Fruit fly (Drosophila melanogaster) whole organism, embryonic: ENCODE measurements around the gene CG8051.

Experiments
- Atf-2 ChIP-seq: fragments of 200-800 bp; sonication (Bioruptor generic); optimal IDR thresholded peaks from 2 replicates; lab custom pipeline; 2016; ENCODE audit warnings: missing biosample characterization, missing genetic modification characterization
- CG11456 ChIP-seq: fragments of 200-800 bp; sonication (Bioruptor generic); IDR thresholded peaks from 3 replicates; pipeline ENCODE4 v1.3.6; 2022; ENCODE audit warnings: missing biosample characterization, missing genetic modification characterization
- CG12299 ChIP-seq: fragments of 200-800 bp; sonication (Bioruptor generic); optimal IDR thresholded peaks from 2 replicates; lab custom pipeline; 2018; ENCODE audit warnings: missing biosample characterization, mild to moderate bottlenecking, missing genetic modification characterization
- CG13296 ChIP-seq: fragments of 200-800 bp; sonication (Bioruptor generic); optimal IDR thresholded peaks from 3 replicates; lab custom pipeline; 2018; ENCODE audit warnings: missing biosample characterization, mild to moderate bottlenecking, missing genetic modification characterization
- CG14441 ChIP-seq: fragments of 200-800 bp; sonication (Bioruptor generic); IDR thresholded peaks from 2 replicates; pipeline ENCODE4 v1.3.6; 2022; ENCODE audit warnings: missing biosample characterization, missing genetic modification characterization
- CG1602 ChIP-seq: fragments of 200-800 bp; sonication (Bioruptor generic); optimal IDR thresholded peaks from 3 replicates; lab custom pipeline; 2016; ENCODE audit warnings: missing biosample characterization, missing genetic modification characterization
- CG2199 ChIP-seq: fragments of 200-800 bp; sonication (Bioruptor generic); IDR thresholded peaks from 3 replicates; pipeline ENCODE4 v1.3.6; 2022; ENCODE audit warnings: missing biosample characterization, missing genetic modification characterization
- CG2202 ChIP-seq: fragments of 200-800 bp; sonication (Bioruptor generic); optimal IDR thresholded peaks from 2 replicates; lab custom pipeline; 2018; ENCODE audit warnings: missing biosample characterization, mild to moderate bottlenecking, missing genetic modification characterization
- CG2712 ChIP-seq: fragments of 200-800 bp; optimal IDR thresholded peaks from 3 replicates; lab custom pipeline; 2019; ENCODE audit warnings: missing biosample characterization, mild to moderate bottlenecking, missing genetic modification characterization, moderate library complexity
- CG31224 ChIP-seq: fragments of 200-800 bp; sonication (Bioruptor generic); IDR thresholded peaks from 2 replicates; pipeline ENCODE4 v1.3.6; 2022; ENCODE audit warnings: missing biosample characterization, missing genetic modification characterization
- CG33213 ChIP-seq: fragments of 200-800 bp; sonication (Bioruptor generic); optimal IDR thresholded peaks from 3 replicates; lab custom pipeline; 2016; ENCODE audit warnings: missing biosample characterization, missing genetic modification characterization
- CG3847 ChIP-seq: fragments of 200-800 bp; sonication (Bioruptor generic); IDR thresholded peaks from 2 replicates; pipeline ENCODE4 v1.3.6; 2022; ENCODE audit warnings: missing biosample characterization, missing genetic modification characterization
- CG4328 ChIP-seq: fragments of 200-800 bp; sonication (Bioruptor generic); optimal IDR thresholded peaks from 3 replicates; lab custom pipeline; 2017; ENCODE audit warnings: missing biosample characterization, missing genetic modification reagents, missing genetic modification characterization
- CG4617 ChIP-seq: fragments of 200-800 bp; sonication (Bioruptor generic); optimal IDR thresholded peaks from 3 replicates; lab custom pipeline; 2016; ENCODE audit warnings: missing biosample characterization, missing genetic modification characterization, borderline replicate concordance
- CG4707 ChIP-seq: fragments of 200-800 bp; sonication (Bioruptor generic); optimal IDR thresholded peaks from 2 replicates; lab custom pipeline; 2018; ENCODE audit warnings: missing biosample characterization, mild to moderate bottlenecking, missing genetic modification characterization, moderate library complexity
- CG4854 ChIP-seq: fragments of 200-800 bp; sonication (Bioruptor generic); optimal IDR thresholded peaks from 2 replicates; lab custom pipeline; 2016; ENCODE audit warnings: missing biosample characterization, missing genetic modification characterization, inconsistent platforms
- CG7786 ChIP-seq: fragments of 200-800 bp; sonication (Bioruptor generic); optimal IDR thresholded peaks from 2 replicates; lab custom pipeline; 2016; ENCODE audit warnings: missing biosample characterization, missing genetic modification characterization
- CG9609 ChIP-seq: fragments of 200-800 bp; sonication (Bioruptor generic); optimal IDR thresholded peaks from 3 replicates; lab custom pipeline; 2016; ENCODE audit warnings: missing biosample characterization, missing genetic modification characterization
- Camta ChIP-seq: fragments of 200-800 bp; sonication (Bioruptor generic); optimal IDR thresholded peaks from 2 replicates; lab custom pipeline; 2016; ENCODE audit warnings: missing biosample characterization, missing genetic modification characterization
- D19B ChIP-seq: fragments of 200-800 bp; sonication (Bioruptor generic); optimal IDR thresholded peaks from 2 replicates; lab custom pipeline; 2017; ENCODE audit warnings: missing biosample characterization, mild to moderate bottlenecking, missing genetic modification characterization
- HLH54F ChIP-seq: fragments of 200-800 bp; sonication (Bioruptor generic); optimal IDR thresholded peaks from 3 replicates; lab custom pipeline; 2016; ENCODE audit warnings: missing biosample characterization, missing genetic modification characterization
- HmgZ ChIP-seq: fragments of 200-800 bp; sonication (Bioruptor generic); optimal IDR thresholded peaks from 2 replicates; lab custom pipeline; 2018; ENCODE audit warnings: missing biosample characterization, mild to moderate bottlenecking, missing genetic modification characterization
- Med ChIP-seq: fragments of 200-800 bp; sonication (Bioruptor generic); peaks from one replicate; lab custom pipeline; 2016; ENCODE audit warnings: missing biosample characterization, missing genetic modification characterization, mild to moderate bottlenecking, inconsistent platforms, moderate library complexity
- NC2α ChIP-seq: fragments of 200-800 bp; sonication (Bioruptor generic); optimal IDR thresholded peaks from 2 replicates; lab custom pipeline; 2016; ENCODE audit warnings: missing biosample characterization, missing genetic modification characterization
- Nf-YB ChIP-seq: fragments of 200-800 bp; sonication (Bioruptor generic); optimal IDR thresholded peaks from 3 replicates; lab custom pipeline; 2019; ENCODE audit warnings: missing biosample characterization, mild to moderate bottlenecking, missing genetic modification characterization, moderate library complexity
- Nf-YC ChIP-seq: fragments of 200-800 bp; optimal IDR thresholded peaks from 3 replicates; lab custom pipeline; 2019; ENCODE audit warnings: missing biosample characterization, mild to moderate bottlenecking, missing genetic modification characterization, moderate library complexity
- Opbp ChIP-seq: fragments of 200-800 bp; sonication (Bioruptor generic); IDR thresholded peaks from 3 replicates; pipeline ENCODE4 v1.3.6; 2022; ENCODE audit warnings: missing biosample characterization, missing genetic modification characterization; ENCODE audit not compliant: partially characterized antibody
- Ravus ChIP-seq: fragments of 200-800 bp; sonication (Bioruptor generic); IDR thresholded peaks from 2 replicates; pipeline ENCODE4 v1.3.6; 2022; ENCODE audit warnings: missing biosample characterization, missing genetic modification characterization
- Side ChIP-seq: fragments of 200-800 bp; sonication (Bioruptor generic); optimal IDR thresholded peaks from 2 replicates; lab custom pipeline; 2016; ENCODE audit warnings: missing biosample characterization, missing genetic modification characterization
- Taf1 ChIP-seq: fragments of 200-800 bp; sonication (Bioruptor generic); IDR thresholded peaks from 2 replicates; pipeline ENCODE4 v1.3.6; 2022; ENCODE audit warnings: missing biosample characterization, missing genetic modification characterization
- ara ChIP-seq: fragments of 200-800 bp; sonication (Bioruptor generic); IDR thresholded peaks from 2 replicates; pipeline ENCODE4 v1.3.6; 2022; ENCODE audit warnings: missing biosample characterization, missing genetic modification characterization
- bsh ChIP-seq, 2 experiments: fragments of 200-800 bp; sonication (Bioruptor generic); optimal IDR thresholded peaks; 2 replicates each; lab custom pipeline; 2017 to 2018; ENCODE audit warnings: mild to moderate bottlenecking in 2 of 2, missing biosample characterization in 2 of 2, missing genetic modification characterization in 2 of 2, moderate library complexity in 1 of 2
- chinmo ChIP-seq: fragments of 200-800 bp; sonication (Bioruptor generic); IDR thresholded peaks from 4 replicates; pipeline ENCODE4 v1.3.6; 2022; ENCODE audit warnings: missing biosample characterization, missing genetic modification characterization; ENCODE audit not compliant: partially characterized antibody
- corto ChIP-seq: fragments of 200-800 bp; sonication (Bioruptor generic); optimal IDR thresholded peaks from 2 replicates; lab custom pipeline; 2016; ENCODE audit warnings: missing biosample characterization, mild to moderate bottlenecking, missing genetic modification characterization, moderate library complexity
- danr ChIP-seq: fragments of 200-800 bp; sonication (Bioruptor generic); IDR thresholded peaks from 2 replicates; pipeline ENCODE4 v1.3.6; 2022; ENCODE audit warnings: missing biosample characterization, missing genetic modification characterization
- dm ChIP-seq: fragments of 200-800 bp; sonication (Bioruptor generic); optimal IDR thresholded peaks from 3 replicates; lab custom pipeline; 2016; ENCODE audit warnings: missing biosample characterization, missing genetic modification characterization
- ftz-f1 ChIP-seq: fragments of 200-800 bp; sonication (Bioruptor generic); optimal IDR thresholded peaks from 2 replicates; lab custom pipeline; 2016; ENCODE audit warnings: missing biosample characterization, missing genetic modification characterization
- grau ChIP-seq: fragments of 200-800 bp; optimal IDR thresholded peaks from 3 replicates; lab custom pipeline; 2019; ENCODE audit warnings: missing biosample characterization, mild to moderate bottlenecking, missing genetic modification characterization, moderate library complexity
- kni ChIP-seq: fragments of 200-800 bp; sonication (Bioruptor generic); optimal IDR thresholded peaks from 3 replicates; lab custom pipeline; 2017; ENCODE audit warnings: mild to moderate bottlenecking, missing biosample characterization, missing genetic modification reagents, missing genetic modification characterization
- luna ChIP-seq: fragments of 200-800 bp; sonication (Bioruptor generic); optimal IDR thresholded peaks from 2 replicates; lab custom pipeline; 2016; ENCODE audit warnings: missing biosample characterization, missing genetic modification characterization
- nom ChIP-seq: fragments of 200-800 bp; sonication (Bioruptor generic); optimal IDR thresholded peaks from 2 replicates; lab custom pipeline; 2017; ENCODE audit warnings: missing biosample characterization, missing genetic modification characterization, mild to moderate bottlenecking, moderate library complexity, missing genetic modification reagents
- oc ChIP-seq: fragments of 200-800 bp; sonication (Bioruptor generic); optimal IDR thresholded peaks from 2 replicates; lab custom pipeline; 2018; ENCODE audit warnings: missing biosample characterization, mild to moderate bottlenecking, missing genetic modification characterization, moderate library complexity
- phol ChIP-seq: fragments of 200-800 bp; sonication (Bioruptor generic); optimal IDR thresholded peaks from 3 replicates; lab custom pipeline; 2018; ENCODE audit warnings: missing biosample characterization, mild to moderate bottlenecking, missing genetic modification characterization, moderate library complexity
- pnt ChIP-seq: fragments of 200-800 bp; sonication (Bioruptor generic); optimal IDR thresholded peaks from 3 replicates; lab custom pipeline; 2016; ENCODE audit warnings: missing biosample characterization, missing genetic modification characterization
- prd ChIP-seq, 3 experiments: fragments of >200 bp in 2 of 3; fragments of 200-800 bp in 1 of 3; sonication (Bioruptor generic) in 1 of 3; optimal IDR thresholded peaks in 2 of 3; IDR thresholded peaks in 1 of 3; 2 replicates in 2 of 3; 3 replicates in 1 of 3; pipeline versions ENCODE4 v1.3.6 to Lab custom; 2017 to 2022; ENCODE audit warnings: missing biosample characterization in 1 of 3, missing genetic modification characterization in 1 of 3
- shn ChIP-seq: fragments of 200-800 bp; sonication (Bioruptor generic); optimal IDR thresholded peaks from 3 replicates; lab custom pipeline; 2016; ENCODE audit warnings: missing biosample characterization, missing genetic modification characterization
- sob ChIP-seq: fragments of 200-800 bp; sonication (Bioruptor generic); IDR thresholded peaks from 2 replicates; pipeline ENCODE4 v1.3.6; 2022; ENCODE audit warnings: missing biosample characterization, missing genetic modification characterization
- stwl ChIP-seq: fragments of 200-800 bp; sonication (Bioruptor generic); optimal IDR thresholded peaks from 3 replicates; lab custom pipeline; 2018; ENCODE audit warnings: missing biosample characterization, mild to moderate bottlenecking, missing genetic modification characterization, moderate library complexity
- tna ChIP-seq: fragments of 200-800 bp; sonication (Bioruptor generic); IDR thresholded peaks from 2 replicates; pipeline ENCODE4 v1.3.6; 2022; ENCODE audit warnings: missing biosample characterization, missing genetic modification characterization; ENCODE audit not compliant: partially characterized antibody
- tx ChIP-seq: fragments of 200-800 bp; sonication (Bioruptor generic); optimal IDR thresholded peaks from 2 replicates; lab custom pipeline; 2016; ENCODE audit warnings: missing biosample characterization, missing genetic modification characterization
- unpg ChIP-seq: fragments of 200-800 bp; sonication (Bioruptor generic); optimal IDR thresholded peaks from 3 replicates; lab custom pipeline; 2018; ENCODE audit warnings: missing biosample characterization, mild to moderate bottlenecking, missing genetic modification characterization, moderate library complexity
- zfh1 ChIP-seq: fragments of 200-800 bp; sonication (Bioruptor generic); IDR thresholded peaks from 3 replicates; pipeline ENCODE4 v1.3.6; 2022; ENCODE audit warnings: missing biosample characterization, missing genetic modification characterization

The CG8051 gene

dm6 chrX:19262553-19262952, 45.2 kb downstream of the CG8051 start (continued):
- TF ChIP-seq Side (GFP tag; lab: Kevin White, UChicago) (no peak), CG4854 (GFP tag; lab: Kevin White, UChicago) (no peak), prd (optimal IDR thresholded peaks at IDR 0.05; lab: Kevin White, UChicago) (no peak), prd (GFP tag; IDR thresholded peaks at IDR 0.05; lab: Robert Waterston, UW) (no peak), corto (GFP tag; lab: Kevin White, UChicago) (no peak), CG2199 (no peak), Nf-YB (GFP tag; lab: Kevin White, UChicago) (no peak), CG9609 (GFP tag; lab: Kevin White, UChicago) (no peak), grau (tag; lab: Kevin White, UChicago) (peak; percentile 6), ara (no peak), CG7786 (GFP tag; lab: Kevin White, UChicago) (no peak), CG4328 (GFP tag; lab: Kevin White, UChicago) (no peak), CG2712 (peak; percentile 52), nom (GFP tag; lab: Kevin White, UChicago) (no peak), stwl (tag; lab: Kevin White, UChicago) (no peak), CG3847 (GFP tag; lab: Robert Waterston, UW) (no peak), danr (GFP tag; lab: Robert Waterston, UW) (no peak), Camta (GFP tag; lab: Kevin White, UChicago) (no peak), Opbp (GFP tag; lab: Robert Waterston, UW) (no peak), phol (tag; lab: Kevin White, UChicago) (peak; percentile 52), sob (GFP tag; lab: Robert Waterston, UW) (no peak), CG33213 (GFP tag; lab: Kevin White, UChicago) (no peak), Med (no peak), unpg (peak; percentile 18), CG14441 (GFP tag; lab: Robert Waterston, UW) (no peak), HLH54F (GFP tag; lab: Kevin White, UChicago) (no peak), D19B (GFP tag; lab: Kevin White, UChicago) (no peak), tx (GFP tag; lab: Kevin White, UChicago) (no peak), pnt (GFP tag; lab: Kevin White, UChicago) (no peak), bsh (GFP tag; optimal IDR thresholded peaks at IDR 0.05; lab: Kevin White, UChicago) (peak in 1 of 2 experiments; percentile 6), CG12299 (tag; lab: Kevin White, UChicago) (no peak), Taf1 (no peak), HmgZ (tag; lab: Kevin White, UChicago) (no peak), Ravus (GFP tag; lab: Robert Waterston, UW) (no peak), CG31224 (no peak), Nf-YC (no peak), CG4707 (GFP tag; lab: Kevin White, UChicago) (no peak), CG13296 (no peak), chinmo (GFP tag; lab: Robert Waterston, UW) (no peak), CG11456 (GFP tag; lab: Robert Waterston, UW) (no peak), oc (no peak), zfh1 (GFP tag; lab: Robert Waterston, UW) (no peak), kni (GFP tag; lab: Kevin White, UChicago) (no peak), luna (GFP tag; lab: Kevin White, UChicago) (no peak), CG2202 (tag; lab: Kevin White, UChicago) (no peak), NC2α (GFP tag; lab: Kevin White, UChicago) (no peak), dm (GFP tag; lab: Kevin White, UChicago) (no peak), CG1602 (GFP tag; lab: Kevin White, UChicago) (no peak), ftz-f1 (no peak), tna (GFP tag; lab: Robert Waterston, UW) (no peak), Atf-2 (GFP tag; lab: Kevin White, UChicago) (no peak), shn (GFP tag; lab: Kevin White, UChicago) (no peak), CG4617 (no peak)
